Worm (Caenorhabditis elegans) whole organism, L4 larva: ENCODE data around the gene K10D11.4.

Experiments
- D1046.2 ChIP-seq: fragments of 200-800 bp; sonication (Bioruptor generic); IDR thresholded peaks from 2 replicates; pipeline ENCODE4 v1.3.6; 2022; ENCODE audit warnings: missing genetic modification characterization, missing compliant biosample characterization
- F10B5.3 ChIP-seq: sonication (generic microtip); optimal IDR thresholded peaks from 2 replicates; lab custom pipeline; 2016; ENCODE audit warnings: mild to moderate bottlenecking, missing genetic modification characterization, missing compliant biosample characterization
- T20F7.1 ChIP-seq: fragments of 200-800 bp; sonication (Bioruptor generic); optimal IDR thresholded peaks from 2 replicates; lab custom pipeline; 2018; ENCODE audit warnings: mild to moderate bottlenecking, missing genetic modification characterization, missing compliant biosample characterization
- Y105C5A.15 ChIP-seq: fragments of 200-800 bp; sonication (Bioruptor generic); IDR thresholded peaks from 2 replicates; pipeline ENCODE4 v1.3.6; 2022; ENCODE audit warnings: missing genetic modification characterization, missing compliant biosample characterization
- Y48G9A.11 ChIP-seq: fragments of 200-800 bp; sonication (Bioruptor generic); IDR thresholded peaks from 2 replicates; pipeline ENCODE4 v1.3.6; 2022; ENCODE audit warnings: missing genetic modification reagents, missing genetic modification characterization, missing compliant biosample characterization
- Y5F2A.4 ChIP-seq: fragments of 200-800 bp; sonication (Bioruptor generic); optimal IDR thresholded peaks from 2 replicates; lab custom pipeline; 2018; ENCODE audit warnings: mild to moderate bottlenecking, missing genetic modification characterization, missing compliant biosample characterization
- aha-1 ChIP-seq: fragments of 150-350 bp; peaks from one replicate; lab custom pipeline; 2014; ENCODE audit warnings: missing biosample characterization, missing genetic modification characterization
- ama-1 ChIP-seq: fragments of 150-350 bp; optimal IDR thresholded peaks from 2 replicates; lab custom pipeline; 2014; ENCODE audit warnings: inconsistent platforms, mixed read lengths
- arid-1 ChIP-seq: fragments of 200-800 bp; sonication (Bioruptor generic); conservative IDR thresholded peaks from 2 replicates; pipeline ENCODE4 v1.3.6; 2022; ENCODE audit warnings: missing genetic modification reagents, missing genetic modification characterization, missing compliant biosample characterization
- ceh-20 ChIP-seq: fragments of 200-800 bp; sonication (Bioruptor generic); IDR thresholded peaks from 2 replicates; pipeline ENCODE4 v1.3.6; 2022; ENCODE audit warnings: missing genetic modification reagents, missing genetic modification characterization, missing compliant biosample characterization
- ceh-32 ChIP-seq: sonication (generic microtip); optimal IDR thresholded peaks from 2 replicates; lab custom pipeline; 2016; ENCODE audit warnings: mild to moderate bottlenecking, missing genetic modification characterization, missing compliant biosample characterization; ENCODE audit not compliant: poor library complexity
- ceh-82 ChIP-seq: sonication (generic microtip); optimal IDR thresholded peaks from 2 replicates; lab custom pipeline; 2017; ENCODE audit warnings: missing biosample characterization, missing genetic modification characterization
- daf-12 ChIP-seq: fragments of 150-350 bp; optimal IDR thresholded peaks from 2 replicates; lab custom pipeline; 2014; ENCODE audit warnings: missing biosample characterization, missing genetic modification reagents, missing genetic modification characterization
- dmd-6 ChIP-seq: fragments of 200-800 bp; sonication (Bioruptor generic); IDR thresholded peaks from 2 replicates; pipeline ENCODE4 v1.3.6; 2022; ENCODE audit warnings: missing genetic modification reagents, missing genetic modification characterization, missing compliant biosample characterization
- dmd-8 ChIP-seq: fragments of 200-800 bp; sonication (Bioruptor generic); IDR thresholded peaks from 2 replicates; pipeline ENCODE4 v1.3.6; 2022; ENCODE audit warnings: missing genetic modification characterization, missing compliant biosample characterization
- dpl-1 ChIP-seq: fragments of 150-350 bp; optimal IDR thresholded peaks from 2 replicates; lab custom pipeline; 2014; ENCODE audit warnings: missing biosample characterization, missing genetic modification reagents, missing genetic modification characterization
- dve-1 ChIP-seq: sonication (generic microtip); optimal IDR thresholded peaks from 2 replicates; lab custom pipeline; 2017; ENCODE audit warnings: antibody characterized with exemption, mild to moderate bottlenecking, missing genetic modification characterization, missing compliant biosample characterization; ENCODE audit not compliant: insufficient read depth
- egl-27 ChIP-seq: sonication (generic microtip); optimal IDR thresholded peaks from 3 replicates; lab custom pipeline; 2017; ENCODE audit warnings: missing biosample characterization, missing genetic modification reagents, missing genetic modification characterization
- egl-43 ChIP-seq: fragments of 200-800 bp; sonication (Bioruptor generic); IDR thresholded peaks from 2 replicates; pipeline ENCODE4 v1.3.6; 2022; ENCODE audit warnings: missing genetic modification reagents, missing genetic modification characterization, missing compliant biosample characterization
- gei-8 ChIP-seq: fragments of 200-800 bp; sonication (Bioruptor generic); optimal IDR thresholded peaks from 2 replicates; lab custom pipeline; 2018; ENCODE audit warnings: mild to moderate bottlenecking, missing genetic modification characterization, missing compliant biosample characterization
- hif-1 ChIP-seq, 2 experiments: sonication (generic microtip); optimal IDR thresholded peaks; 2 replicates each; lab custom pipeline; 2016 to 2017; ENCODE audit warnings: missing compliant biosample characterization in 2 of 2, missing genetic modification characterization in 2 of 2, missing genetic modification reagents in 2 of 2, missing genotype in 2 of 2, mild to moderate bottlenecking in 1 of 2
- hmg-1.1 ChIP-seq: fragments of 200-800 bp; sonication (Bioruptor generic); IDR thresholded peaks from 2 replicates; pipeline ENCODE4 v1.3.6; 2022; ENCODE audit warnings: missing genetic modification reagents, missing genetic modification characterization, missing compliant biosample characterization
- jun-1 ChIP-seq: fragments of 150-350 bp; optimal IDR thresholded peaks from 2 replicates; lab custom pipeline; 2014; ENCODE audit warnings: missing biosample characterization, missing genetic modification reagents, missing genetic modification characterization
- lim-7 ChIP-seq: fragments of 200-800 bp; sonication (Bioruptor generic); IDR thresholded peaks from 2 replicates; pipeline ENCODE4 v1.3.6; 2022; ENCODE audit warnings: missing genetic modification characterization, missing compliant biosample characterization
- lin-29 ChIP-seq: fragments of 200-800 bp; sonication (Bioruptor generic); IDR thresholded peaks from 2 replicates; pipeline ENCODE4 v1.3.6; 2022; ENCODE audit warnings: missing genetic modification reagents, missing genetic modification characterization, missing compliant biosample characterization
- lin-39 ChIP-seq: fragments of 150-350 bp; optimal IDR thresholded peaks from 2 replicates; lab custom pipeline; 2014; ENCODE audit warnings: missing biosample characterization, missing genetic modification reagents, missing genetic modification characterization
- lir-3 ChIP-seq: sonication (generic microtip); optimal IDR thresholded peaks from 2 replicates; lab custom pipeline; 2016; ENCODE audit warnings: mild to moderate bottlenecking, missing genetic modification characterization, missing compliant biosample characterization
- lsy-2 ChIP-seq, 2 experiments: fragments of 150-350 bp in 1 of 2; sonication (generic microtip) in 1 of 2; optimal IDR thresholded peaks; 2 replicates each; lab custom pipeline; 2014 to 2017; ENCODE audit warnings: missing biosample characterization in 2 of 2, missing genetic modification characterization in 2 of 2
- mxl-3 ChIP-seq: fragments of 200-800 bp; sonication (Bioruptor generic); optimal IDR thresholded peaks from 2 replicates; lab custom pipeline; 2018; ENCODE audit warnings: mild to moderate bottlenecking, missing genetic modification characterization, missing compliant biosample characterization
- nhr-237 ChIP-seq: sonication (generic microtip); optimal IDR thresholded peaks from 2 replicates; lab custom pipeline; 2017; ENCODE audit warnings: missing biosample characterization, missing genetic modification characterization
- nhr-25 ChIP-seq: sonication (generic microtip); optimal IDR thresholded peaks from 2 replicates; lab custom pipeline; 2017; ENCODE audit warnings: missing genetic modification characterization, mild to moderate bottlenecking, missing compliant biosample characterization, antibody characterized with exemption, moderate library complexity, borderline replicate concordance; ENCODE audit not compliant: insufficient read depth
- nhr-28 ChIP-seq: fragments of 150-350 bp; optimal IDR thresholded peaks from 2 replicates; lab custom pipeline; 2014; ENCODE audit warnings: missing biosample characterization, missing genetic modification characterization
- nhr-41 ChIP-seq: fragments of 200-800 bp; sonication (Bioruptor generic); IDR thresholded peaks from 2 replicates; pipeline ENCODE4 v1.3.6; 2022; ENCODE audit warnings: missing genetic modification reagents, missing genetic modification characterization, missing compliant biosample characterization
- nhr-42 ChIP-seq: fragments of 200-800 bp; sonication (Bioruptor generic); IDR thresholded peaks from 2 replicates; pipeline ENCODE4 v1.3.6; 2022; ENCODE audit warnings: missing genetic modification characterization, missing compliant biosample characterization
- nhr-48 ChIP-seq: sonication (generic microtip); optimal IDR thresholded peaks from 2 replicates; lab custom pipeline; 2016; ENCODE audit warnings: mild to moderate bottlenecking, missing genetic modification characterization, missing compliant biosample characterization
- nhr-76 ChIP-seq: fragments of 150-350 bp; optimal IDR thresholded peaks from 2 replicates; lab custom pipeline; 2014; ENCODE audit warnings: missing biosample characterization, missing genetic modification characterization
- pha-4 ChIP-seq, 2 experiments: fragments of 150-350 bp in 1 of 2; fragments of 200-800 bp in 1 of 2; sonication (Bioruptor generic) in 1 of 2; IDR thresholded peaks in 1 of 2; optimal IDR thresholded peaks in 1 of 2; 2 replicates each; pipeline versions ENCODE4 v1.3.6 to Lab custom; 2014 to 2022; ENCODE audit warnings: missing genetic modification characterization in 2 of 2, missing genetic modification reagents in 2 of 2, missing biosample characterization in 1 of 2, missing compliant biosample characterization in 1 of 2
- rbr-2 ChIP-seq: sonication (generic microtip); optimal IDR thresholded peaks from 2 replicates; lab custom pipeline; 2016; ENCODE audit warnings: missing genotype, missing genetic modification characterization, missing compliant biosample characterization
- saeg-2 ChIP-seq: fragments of 200-800 bp; sonication (Bioruptor generic); IDR thresholded peaks from 2 replicates; pipeline ENCODE4 v1.3.6; 2022; ENCODE audit warnings: missing genetic modification reagents, missing genetic modification characterization, missing compliant biosample characterization
- snpc-1.2 ChIP-seq: fragments of 200-800 bp; sonication (Bioruptor generic); IDR thresholded peaks from 2 replicates; pipeline ENCODE4 v1.3.6; 2022; ENCODE audit warnings: missing genetic modification reagents, missing genetic modification characterization, missing compliant biosample characterization
- snpc-4 ChIP-seq: fragments of 150-350 bp; optimal IDR thresholded peaks from 2 replicates; lab custom pipeline; 2014; ENCODE audit warnings: missing biosample characterization, missing genetic modification characterization
- spr-1 ChIP-seq: sonication (generic microtip); optimal IDR thresholded peaks from 2 replicates; lab custom pipeline; 2016; ENCODE audit warnings: mild to moderate bottlenecking, missing genetic modification characterization, missing compliant biosample characterization
- spr-3 ChIP-seq: fragments of 200-800 bp; sonication (Bioruptor generic); optimal IDR thresholded peaks from 2 replicates; lab custom pipeline; 2018; ENCODE audit warnings: mild to moderate bottlenecking, missing genetic modification characterization, missing compliant biosample characterization
- unc-62 ChIP-seq, 3 experiments: fragments of 150-350 bp in 1 of 3; sonication (generic microtip); optimal IDR thresholded peaks in 2 of 3; peaks in 1 of 3; 1 replicate in 1 of 3; 2 replicates in 2 of 3; lab custom pipeline; 2014 to 2017; ENCODE audit warnings: missing biosample characterization in 3 of 3, missing genetic modification characterization in 3 of 3, missing genetic modification reagents in 3 of 3, missing genotype in 1 of 3
- zag-1 ChIP-seq: fragments of 150-350 bp; optimal IDR thresholded peaks from 2 replicates; lab custom pipeline; 2014; ENCODE audit warnings: missing biosample characterization, missing genetic modification characterization
- zfp-3 ChIP-seq: fragments of 200-800 bp; sonication (Bioruptor generic); conservative IDR thresholded peaks from 2 replicates; pipeline ENCODE4 v1.3.6; 2022; ENCODE audit warnings: missing genetic modification reagents, missing genetic modification characterization, missing compliant biosample characterization

K10D11.4 gene

ce11 chrIV:13009507-13009906, 15.2 kb upstream of the K10D11.4 start:
- TF ChIP-seq T20F7.1 (GFP tag; lab: Kevin White, UChicago) (no peak), egl-43 (no peak), nhr-237 (tag; lab: Kevin White, UChicago) (no peak), hmg-1.1 (GFP tag; lab: Robert Waterston, UW) (no peak), zag-1 (tag; lab: Kevin White, UChicago) (no peak), ceh-32 (tag; lab: Kevin White, UChicago) (no peak), jun-1 (tag; lab: Kevin White, UChicago) (no peak), dpl-1 (GFP tag; lab: Kevin White, UChicago) (no peak), Y48G9A.11 (GFP tag; lab: Robert Waterston, UW) (no peak)
- TF ChIP-seq, all 104 proteins: peak for 0

- TF ChIP-seq ceh-82 (tag; lab: Kevin White, UChicago), result no peak
- TF ChIP-seq hif-1 (tag; optimal IDR thresholded peaks at IDR 0.05; lab: Kevin White, UChicago), result no peak
- TF ChIP-seq mxl-3 (GFP tag; lab: Kevin White, UChicago), result no peak
- TF ChIP-seq snpc-1.2 (GFP tag; lab: Robert Waterston, UW), result no peak
- no peak for TF ChIP-seq nhr-41
- no peak for TF ChIP-seq unc-62 (GFP tag; optimal IDR thresholded peaks at IDR 0.05 in 1 of 2; lab: Kevin White, UChicago)
- TF ChIP-seq unc-62 (tag; optimal IDR thresholded peaks at IDR 0.05; lab: Kevin White, UChicago), result no peak
- TF ChIP-seq lin-39, result no peak
- TF ChIP-seq aha-1 (tag; lab: Kevin White, UChicago), result peak; percentile 58
- TF ChIP-seq dve-1 (tag; lab: Kevin White, UChicago), result peak; percentile 58
- peak; percentile 7; the same call in 1 of the 2 replicates for TF ChIP-seq dmd-6 (GFP tag; lab: Robert Waterston, UW)
- no peak for TF ChIP-seq egl-27 (tag; lab: Kevin White, UChicago)
- no peak for TF ChIP-seq spr-1 (tag; lab: Kevin White, UChicago)
- no peak for TF ChIP-seq nhr-42 (GFP tag; lab: Robert Waterston, UW)
- no peak for TF ChIP-seq spr-3 (GFP tag; lab: Kevin White, UChicago)
- TF ChIP-seq daf-12, result no peak
- no peak for TF ChIP-seq ceh-32 (tag; lab: Kevin White, UChicago)
- no peak for TF ChIP-seq gei-8 (GFP tag; lab: Kevin White, UChicago)
- no peak for TF ChIP-seq dmd-8
- TF ChIP-seq ama-1 (lab: Kevin White, UChicago), result no peak
- no peak for TF ChIP-seq lin-29 (GFP tag; lab: Robert Waterston, UW)
- TF ChIP-seq nhr-48 (tag; lab: Kevin White, UChicago), result no peak
- no peak for TF ChIP-seq arid-1
- no peak for TF ChIP-seq lsy-2 (tag; optimal IDR thresholded peaks at IDR 0.05; lab: Kevin White, UChicago)
- TF ChIP-seq pha-4 (GFP tag; IDR thresholded peaks at IDR 0.05; lab: Robert Waterston, UW), result no peak
- TF ChIP-seq pha-4 (tag; optimal IDR thresholded peaks at IDR 0.05; lab: Kevin White, UChicago), result no peak
- no peak for TF ChIP-seq D1046.2
- TF ChIP-seq nhr-237 (tag; lab: Kevin White, UChicago), result no peak
- TF ChIP-seq dpl-1 (GFP tag; lab: Kevin White, UChicago), result no peak
- TF ChIP-seq lim-7 (GFP tag; lab: Robert Waterston, UW), result no peak
- TF ChIP-seq Y105C5A.15 (GFP tag; lab: Robert Waterston, UW), result no peak
- no peak for TF ChIP-seq Y5F2A.4
- TF ChIP-seq snpc-4 (tag; lab: Kevin White, UChicago), result no peak
- no peak for TF ChIP-seq lir-3 (tag; lab: Kevin White, UChicago)
- peak; percentile 45 for TF ChIP-seq nhr-28 (tag; lab: Kevin White, UChicago)
- no peak for TF ChIP-seq nhr-25 (tag; lab: Kevin White, UChicago)
- no peak for TF ChIP-seq nhr-76 (tag; lab: Kevin White, UChicago)
- TF ChIP-seq ceh-20 (GFP tag; lab: Robert Waterston, UW), result no peak
- TF ChIP-seq T20F7.1 (GFP tag; lab: Kevin White, UChicago), result no peak
- TF ChIP-seq zfp-3 (GFP tag; lab: Robert Waterston, UW), result no peak
- no peak for TF ChIP-seq rbr-2 (tag; lab: Kevin White, UChicago)
- no peak for TF ChIP-seq saeg-2
- TF ChIP-seq F10B5.3 (tag; lab: Kevin White, UChicago), result no peak
These were observed 14.3 kb upstream of the K10D11.4 start, which contains the start of gene mbk-2 for ce11 chrIV:13008405-13009208. Gene mbk-2, plus strand, starts transcription at chrIV:13009158.
